Fruit fly (Drosophila melanogaster): ENCODE results near the gene wts.

wts gene

dm6 chr3R:30781661-30782120, 24.7 kb downstream of the wts start (continued):
- TF ChIP-seq CG12236 (GFP tag; optimal IDR thresholded peaks at IDR 0.05): peak; percentile 90
- peak; percentile 68; the same call in 1 of the 2 replicates for TF ChIP-seq Doc2 (GFP tag; IDR thresholded peaks at IDR 0.05)
- TF ChIP-seq B-H2 (GFP tag; optimal IDR thresholded peaks at IDR 0.05): peak; percentile 78
- TF ChIP-seq Hand (GFP tag; optimal IDR thresholded peaks at IDR 0.05): peak; percentile 83
- TF ChIP-seq ttk (GFP tag; IDR thresholded peaks at IDR 0.05): peak; percentile 91
- peak; percentile 89 for TF ChIP-seq CG15601 (tag; optimal IDR thresholded peaks at IDR 0.05)
- TF ChIP-seq CG4820 (GFP tag; optimal IDR thresholded peaks at IDR 0.05): peak; percentile 96
- TF ChIP-seq CG8478 (optimal IDR thresholded peaks at IDR 0.05): peak; percentile 87
- peak; percentile 90 for TF ChIP-seq CG10147 (GFP tag; optimal IDR thresholded peaks at IDR 0.05)
- TF ChIP-seq corto (GFP tag; optimal IDR thresholded peaks at IDR 0.05): peak; percentile 72
- no peak; the same call in 2 of the 3 replicates for TF ChIP-seq otp (GFP tag; IDR thresholded peaks at IDR 0.05)
- peak; percentile 85 for TF ChIP-seq abd-A (tag; optimal IDR thresholded peaks at IDR 0.05)
- TF ChIP-seq CoRest (tag; optimal IDR thresholded peaks at IDR 0.05): peak; percentile 96
- TF ChIP-seq trem (tag; optimal IDR thresholded peaks at IDR 0.05): peak; percentile 90
- TF ChIP-seq nmo (GFP tag; optimal IDR thresholded peaks at IDR 0.05): peak; percentile 93
- TF ChIP-seq trh (GFP tag; optimal IDR thresholded peaks at IDR 0.05): peak; percentile 72
- peak; percentile 84 for TF ChIP-seq Elba2 (GFP tag; optimal IDR thresholded peaks at IDR 0.05)
- peak; percentile 91 for TF ChIP-seq CG1792 (GFP tag; optimal IDR thresholded peaks at IDR 0.05)
- peak; percentile 98 for TF ChIP-seq zfh1 (GFP tag; IDR thresholded peaks at IDR 0.05)
- TF ChIP-seq CG18011 (GFP tag; optimal IDR thresholded peaks at IDR 0.05): peak; percentile 71
- no peak for TF ChIP-seq HLH4C (GFP tag; IDR thresholded peaks at IDR 0.05; ENCODE audit: partially characterized antibody)
- TF ChIP-seq CG17359 (tag; optimal IDR thresholded peaks at IDR 0.05): peak; percentile 92
- peak; percentile 93 for TF ChIP-seq Dad (GFP tag; optimal IDR thresholded peaks at IDR 0.05)
- 0 out of 4 replicates have a peak, but pooled peaks have one; percentile 18 for TF ChIP-seq Dll (GFP tag; IDR thresholded peaks at IDR 0.05; ENCODE audit: partially characterized antibody)
- TF ChIP-seq fru (optimal IDR thresholded peaks at IDR 0.05): no peak
- peak; percentile 45; the same call in 2 of the 3 replicates for TF ChIP-seq Opbp (GFP tag; IDR thresholded peaks at IDR 0.05; ENCODE audit: partially characterized antibody)
- peak; percentile 81 for TF ChIP-seq psq (GFP tag; optimal IDR thresholded peaks at IDR 0.05)
- TF ChIP-seq zen2 (GFP tag; IDR thresholded peaks at IDR 0.05; ENCODE audit: partially characterized antibody): no peak
- TF ChIP-seq CG11504 (tag; optimal IDR thresholded peaks at IDR 0.05): peak; percentile 91
- peak; percentile 68 for TF ChIP-seq CG2116 (GFP tag; optimal IDR thresholded peaks at IDR 0.05)
- peak; percentile 73 for TF ChIP-seq CG6654 (GFP tag; optimal IDR thresholded peaks at IDR 0.05)
- peak; percentile 90 for TF ChIP-seq CG6813 (GFP tag; optimal IDR thresholded peaks at IDR 0.05)
- TF ChIP-seq odd (GFP tag; optimal IDR thresholded peaks at IDR 0.05): peak; percentile 87
- peak; percentile 96 for TF ChIP-seq H2.0 (GFP tag; IDR thresholded peaks at IDR 0.05)
- TF ChIP-seq vnd (GFP tag; IDR thresholded peaks at IDR 0.05; ENCODE audit: partially characterized antibody): no peak
- peak; percentile 75 for TF ChIP-seq CG10431 (GFP tag; optimal IDR thresholded peaks at IDR 0.05)
- TF ChIP-seq gcm (GFP tag; optimal IDR thresholded peaks at IDR 0.05): peak; percentile 89
- peak; percentile 93 for TF ChIP-seq dmrt99B (tag; optimal IDR thresholded peaks at IDR 0.05)
- peak; percentile 13 for TF ChIP-seq pros (GFP tag; optimal IDR thresholded peaks at IDR 0.05)
- TF ChIP-seq pum (GFP tag; optimal IDR thresholded peaks at IDR 0.05): peak; percentile 95
- TF ChIP-seq CG7928 (GFP tag; optimal IDR thresholded peaks at IDR 0.05): peak; percentile 36
- peak; percentile 95 for TF ChIP-seq CG13624 (GFP tag; optimal IDR thresholded peaks at IDR 0.05)
- TF ChIP-seq CG13775 (GFP tag; optimal IDR thresholded peaks at IDR 0.05): peak; percentile 89
- peak; percentile 82 for TF ChIP-seq CG17612 (GFP tag; IDR thresholded peaks at IDR 0.05)
- peak; percentile 95 for TF ChIP-seq Gug (GFP tag; IDR thresholded peaks at IDR 0.05)
- peak; percentile 96 for TF ChIP-seq tgo (GFP tag; IDR thresholded peaks at IDR 0.05)
- TF ChIP-seq HmgZ (tag; optimal IDR thresholded peaks at IDR 0.05): peak; percentile 92
- TF ChIP-seq esg (GFP tag; conservative IDR thresholded peaks at IDR 0.05): peak; percentile 76
- TF ChIP-seq ato (GFP tag; IDR thresholded peaks at IDR 0.05; ENCODE audit: partially characterized antibody): no peak
- no peak for TF ChIP-seq Dp (GFP tag; optimal IDR thresholded peaks at IDR 0.05)

Measured in whole organism, embryonic.